Fruit fly (Drosophila melanogaster) whole organism, wandering third instar larva: Measurements from ENCODE around the gene Kyat.

ENCODE experiments used
- Abd-B ChIP-seq: fragments of >200 bp; optimal IDR thresholded peaks from 2 replicates; lab custom pipeline; 2017; ENCODE audit warnings: missing biosample characterization, missing genetic modification characterization
- Dfd ChIP-seq: fragments of >200 bp; optimal IDR thresholded peaks from 2 replicates; lab custom pipeline; 2017; ENCODE audit warnings: missing biosample characterization, missing genetic modification characterization
- GATAd ChIP-seq: sonication (Bioruptor generic); optimal IDR thresholded peaks from 2 replicates; lab custom pipeline; 2016; ENCODE audit warnings: missing biosample characterization, missing genetic modification characterization
- HLH106 ChIP-seq: fragments of 200-800 bp; optimal IDR thresholded peaks from 3 replicates; lab custom pipeline; 2019; ENCODE audit warnings: missing biosample characterization, mild to moderate bottlenecking, missing genetic modification characterization, moderate library complexity
- Hr78 ChIP-seq: fragments of >200 bp; optimal IDR thresholded peaks from 2 replicates; lab custom pipeline; 2017; ENCODE audit warnings: missing biosample characterization, missing genetic modification characterization
- Jra ChIP-seq: sonication (Bioruptor generic); optimal IDR thresholded peaks from 2 replicates; lab custom pipeline; 2016; ENCODE audit warnings: missing biosample characterization, missing genetic modification characterization
- OdsH ChIP-seq: fragments of 200-800 bp; sonication (Bioruptor generic); optimal IDR thresholded peaks from 2 replicates; lab custom pipeline; 2016; ENCODE audit warnings: missing biosample characterization, mild to moderate bottlenecking, missing genetic modification characterization
- Vsx2 ChIP-seq: fragments of 200-300, 225-300 bp; sonication (Bioruptor generic); optimal IDR thresholded peaks from 2 replicates; lab custom pipeline; 2018; ENCODE audit warnings: missing biosample characterization, missing genetic modification characterization; ENCODE audit not compliant: partially characterized antibody
- dmrt93B ChIP-seq: fragments of 200-800 bp; sonication (Bioruptor generic); optimal IDR thresholded peaks from 2 replicates; lab custom pipeline; 2018; ENCODE audit warnings: missing biosample characterization, mild to moderate bottlenecking, missing genetic modification characterization
- ey ChIP-seq: fragments of 200-800 bp; sonication (Bioruptor generic); optimal IDR thresholded peaks from 2 replicates; lab custom pipeline; 2016; ENCODE audit warnings: missing biosample characterization, missing genetic modification characterization
- h ChIP-seq: fragments of 200-800 bp; sonication (Bioruptor generic); optimal IDR thresholded peaks from 3 replicates; lab custom pipeline; 2016; ENCODE audit warnings: missing biosample characterization, mild to moderate bottlenecking, missing genetic modification characterization
- psq ChIP-seq: fragments of 200-800 bp; sonication (Bioruptor generic); optimal IDR thresholded peaks from 3 replicates; lab custom pipeline; 2017; ENCODE audit warnings: missing biosample characterization, mild to moderate bottlenecking, missing genetic modification characterization, moderate library complexity

DNA sequence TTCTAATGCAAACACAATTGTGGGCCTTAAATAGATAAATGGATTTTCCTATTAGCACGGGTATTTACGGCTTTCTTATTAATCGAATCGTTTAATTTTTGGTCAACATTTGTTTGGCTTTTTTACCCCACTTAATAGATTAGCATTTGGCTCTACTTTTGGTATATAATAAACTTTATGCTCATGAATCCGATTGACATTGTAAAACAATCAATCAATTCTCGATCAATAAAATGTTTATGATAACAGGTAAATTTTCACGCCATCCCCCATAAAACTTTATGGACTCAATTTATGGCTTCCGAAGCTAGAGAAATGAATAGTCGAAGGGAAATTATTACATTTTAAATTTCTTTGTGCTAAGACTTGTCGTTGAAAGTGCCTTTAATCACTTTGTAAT lies 12.7 kb downstream of the Kyat start:
- TF ChIP-seq Hr78 (GFP tag; lab: Kevin White, UChicago) (no peak), Dfd (GFP tag; lab: Kevin White, UChicago) (no peak), dmrt93B (GFP tag; lab: Kevin White, UChicago) (no peak), Abd-B (no peak), ey (no peak), Jra (GFP tag; lab: Kevin White, UChicago) (no peak), psq (no peak), h (GFP tag; lab: Kevin White, UChicago) (no peak), Vsx2 (GFP tag; lab: Kevin White, UChicago) (no peak), OdsH (GFP tag; lab: Kevin White, UChicago) (no peak), GATAd (GFP tag; lab: Kevin White, UChicago) (no peak), HLH106 (tag; lab: Kevin White, UChicago) (peak; percentile 10)
